Fruit fly (Drosophila melanogaster): ENCODE results near the gene loco.

DNA sequence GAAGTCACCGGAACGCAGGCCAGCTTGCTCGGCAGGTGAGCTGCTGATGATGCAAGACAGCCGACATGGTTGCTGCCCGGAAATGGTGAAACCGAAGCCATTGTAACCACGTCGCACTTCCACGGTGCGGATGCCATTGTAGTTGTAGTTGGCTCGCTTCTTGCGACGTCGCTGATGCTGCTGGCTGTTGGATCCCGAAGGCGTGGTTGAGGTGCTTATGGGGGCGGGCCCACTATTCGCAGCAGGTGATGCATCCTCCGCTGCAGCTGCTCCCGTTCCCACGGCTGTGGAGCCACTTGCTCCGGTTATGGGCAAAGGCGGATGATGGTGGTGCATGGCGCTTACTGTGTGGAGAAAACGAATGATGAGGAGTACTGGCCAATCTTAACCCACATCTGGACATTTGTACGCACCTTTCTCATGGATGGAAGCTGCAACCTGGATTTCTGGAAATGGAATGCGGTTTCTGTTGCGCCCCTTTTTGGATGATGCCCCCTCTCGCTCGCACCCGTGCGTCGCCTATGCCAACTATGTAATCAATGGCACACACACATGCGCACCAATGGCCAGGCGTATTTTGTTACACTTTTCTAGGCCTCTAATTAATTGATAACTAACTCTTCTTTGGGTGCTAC is 466 bp downstream of the loco start:
- TF ChIP-seq rn (GFP tag; IDR thresholded peaks at IDR 0.05), result no peak
- TF ChIP-seq EcR (GFP tag; optimal IDR thresholded peaks at IDR 0.05), result no peak
- TF ChIP-seq CG4496 (GFP tag; IDR thresholded peaks at IDR 0.05), result no peak
- no peak for TF ChIP-seq CG17806 (tag; optimal IDR thresholded peaks at IDR 0.05)
- no peak for TF ChIP-seq fd96Ca (GFP tag; IDR thresholded peaks at IDR 0.05)

All from whole organism, pupa.